Fruit fly (Drosophila melanogaster) whole organism: ENCODE data around the gene Arpc1.

Experiments used
- CG8478 ChIP-seq: fragments of >200 bp; optimal IDR thresholded peaks from 2 replicates; lab custom pipeline; 2018; ENCODE audit warnings: inconsistent platforms
- Dll ChIP-seq: fragments of >200 bp; optimal IDR thresholded peaks from 2 replicates; lab custom pipeline; 2017
- EcR ChIP-seq, 2 experiments: fragments of >200 bp; optimal IDR thresholded peaks; 2 replicates each; lab custom pipeline; 2017; ENCODE audit warnings: missing biosample characterization in 2 of 2, missing genetic modification characterization in 2 of 2, missing genetic modification reagents in 2 of 2
- pan ChIP-seq: fragments of >200 bp; optimal IDR thresholded peaks from 2 replicates; lab custom pipeline; 2017

dm6 chr2L:13842078-13842477 is 12.5 kb upstream of the Arpc1 start:
- no peak for TF ChIP-seq Dll (lab: Kevin White, UChicago)
- TF ChIP-seq CG8478 = no peak
- no peak for TF ChIP-seq EcR (GFP tag; optimal IDR thresholded peaks at IDR 0.05; lab: Kevin White, UChicago)
- no peak for TF ChIP-seq pan (lab: Kevin White, UChicago)
